Worm (Caenorhabditis elegans): ENCODE data around the gene twk-7.
A peak's percentile ranks its signal among the peaks of the same experiment; 100 is the strongest.

ce11 chrIII:8628405-8628982, 15.0 kb downstream of the twk-7 start, which contains the start of the genes polk-1 and gpr-1:
- no peak for TF ChIP-seq F49E8.2 (tag; optimal IDR thresholded peaks at IDR 0.05; ENCODE audit: borderline replicate concordance)
- no peak for TF ChIP-seq hlh-30 (tag; optimal IDR thresholded peaks at IDR 0.05; ENCODE audit: insufficient read depth)
- TF ChIP-seq nhr-11 (tag; optimal IDR thresholded peaks at IDR 0.05) = no peak
- no peak for TF ChIP-seq lsy-2 (tag; optimal IDR thresholded peaks at IDR 0.05)
- TF ChIP-seq fkh-10 (GFP tag; optimal IDR thresholded peaks at IDR 0.05) = no peak
- TF ChIP-seq nhr-237 (tag; optimal IDR thresholded peaks at IDR 0.05) = no peak
- no peak for TF ChIP-seq unc-39 (tag; optimal IDR thresholded peaks at IDR 0.05)
- TF ChIP-seq attf-4 (tag; optimal IDR thresholded peaks at IDR 0.05) = no peak
- TF ChIP-seq mdt-29 (GFP tag; IDR thresholded peaks at IDR 0.05) = no peak
- TF ChIP-seq tag-97 (GFP tag; IDR thresholded peaks at IDR 0.05) = no peak
- no peak for TF ChIP-seq unc-130 (GFP tag; optimal IDR thresholded peaks at IDR 0.05)
- TF ChIP-seq nhr-6 (tag; optimal IDR thresholded peaks at IDR 0.05) = no peak
- peak; percentile 72 for TF ChIP-seq dpl-1 (GFP tag; optimal IDR thresholded peaks at IDR 0.05)
